Worm (Caenorhabditis elegans): ENCODE results near the gene unc-2.

unc-2 gene

DNA sequence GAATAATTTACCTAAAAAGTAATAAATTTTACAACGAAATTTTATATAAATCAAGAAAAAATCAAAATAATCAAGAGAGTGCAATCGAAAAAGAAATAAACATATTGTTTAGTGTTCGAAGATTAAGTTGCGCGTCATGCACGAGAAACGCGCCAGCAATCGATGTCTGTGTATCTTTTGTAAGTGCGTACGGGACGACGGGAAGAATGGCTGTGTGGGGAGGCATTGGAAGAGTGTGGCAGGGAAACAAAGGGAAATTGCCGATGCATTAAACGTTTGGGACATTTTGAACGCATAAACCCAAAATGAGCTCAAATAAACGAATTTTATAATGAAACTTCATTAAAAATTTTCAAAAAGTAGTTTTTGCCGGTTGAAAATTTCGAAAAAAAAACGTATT is 76.2 kb downstream of the unc-2 start, which contains the start of gene immt-1 (continued):
- TF ChIP-seq nhr-179 (tag; optimal IDR thresholded peaks at IDR 0.05) = no peak
- TF ChIP-seq ceh-79 (tag; optimal IDR thresholded peaks at IDR 0.05) = no peak
- no peak for TF ChIP-seq xnd-1 (tag; optimal IDR thresholded peaks at IDR 0.05)
- TF ChIP-seq hsf-1 (GFP tag; IDR thresholded peaks at IDR 0.05) = no peak
- TF ChIP-seq F55B11.4 (tag; optimal IDR thresholded peaks at IDR 0.05; ENCODE audit: borderline replicate concordance, insufficient read depth) = no peak
- no peak for TF ChIP-seq ets-4 (GFP tag; optimal IDR thresholded peaks at IDR 0.05)
- no peak for TF ChIP-seq akir-1 (GFP tag; optimal IDR thresholded peaks at IDR 0.05)
- TF ChIP-seq rec-8 (tag; optimal IDR thresholded peaks at IDR 0.05) = no peak
- no peak for TF ChIP-seq F22D6.2 (tag; optimal IDR thresholded peaks at IDR 0.05)
- TF ChIP-seq madf-8 (GFP tag; conservative IDR thresholded peaks at IDR 0.05) = no peak
- TF ChIP-seq nhr-120 (GFP tag; IDR thresholded peaks at IDR 0.05) = no peak
- no peak for TF ChIP-seq mxl-1 (tag; optimal IDR thresholded peaks at IDR 0.05)
- no peak for TF ChIP-seq sptf-2 (GFP tag; optimal IDR thresholded peaks at IDR 0.05)
- no peak for TF ChIP-seq lsy-27 (tag; optimal IDR thresholded peaks at IDR 0.05; ENCODE audit: borderline replicate concordance, insufficient read depth)
- no peak for TF ChIP-seq F10E7.11 (tag; optimal IDR thresholded peaks at IDR 0.05)
- TF ChIP-seq madf-10 (tag; optimal IDR thresholded peaks at IDR 0.05) = peak; percentile 13
- TF ChIP-seq dox-1 (GFP tag; IDR thresholded peaks at IDR 0.05) = peak; percentile 84
- TF ChIP-seq F52B5.7 (tag; optimal IDR thresholded peaks at IDR 0.05) = no peak
- TF ChIP-seq athp-1 (tag; optimal IDR thresholded peaks at IDR 0.05) = no peak
- no peak for TF ChIP-seq Y79H2A.3 (GFP tag; conservative IDR thresholded peaks at IDR 0.05)
- no peak for TF ChIP-seq mcd-1 (GFP tag; IDR thresholded peaks at IDR 0.05)
- no peak for TF ChIP-seq nfya-1 (tag; optimal IDR thresholded peaks at IDR 0.05; ENCODE audit: borderline replicate concordance, insufficient read depth)
- no peak for TF ChIP-seq T26A5.8 (tag; optimal IDR thresholded peaks at IDR 0.05)
- peak; percentile 62 for TF ChIP-seq K12H6.12 (tag; optimal IDR thresholded peaks at IDR 0.05)
- peak; percentile 40; the same call in 1 of the 2 replicates for TF ChIP-seq rcor-1 (GFP tag; IDR thresholded peaks at IDR 0.05)
- 0 out of 2 replicates have a peak, but pooled peaks have one; percentile 17 for TF ChIP-seq pbrm-1 (GFP tag; IDR thresholded peaks at IDR 0.05)
- TF ChIP-seq egl-18 (GFP tag; IDR thresholded peaks at IDR 0.05) = 0 out of 2 replicates have a peak, but pooled peaks have one; percentile 43
- no peak for TF ChIP-seq ceh-100 (GFP tag; IDR thresholded peaks at IDR 0.05)
- no peak for TF ChIP-seq zim-3 (tag; optimal IDR thresholded peaks at IDR 0.05)
- TF ChIP-seq Y53F4B.3 (GFP tag; IDR thresholded peaks at IDR 0.05) = no peak
- TF ChIP-seq let-607 (tag; optimal IDR thresholded peaks at IDR 0.05) = peak in 1 of 2 experiments; percentile 31

DNA sequence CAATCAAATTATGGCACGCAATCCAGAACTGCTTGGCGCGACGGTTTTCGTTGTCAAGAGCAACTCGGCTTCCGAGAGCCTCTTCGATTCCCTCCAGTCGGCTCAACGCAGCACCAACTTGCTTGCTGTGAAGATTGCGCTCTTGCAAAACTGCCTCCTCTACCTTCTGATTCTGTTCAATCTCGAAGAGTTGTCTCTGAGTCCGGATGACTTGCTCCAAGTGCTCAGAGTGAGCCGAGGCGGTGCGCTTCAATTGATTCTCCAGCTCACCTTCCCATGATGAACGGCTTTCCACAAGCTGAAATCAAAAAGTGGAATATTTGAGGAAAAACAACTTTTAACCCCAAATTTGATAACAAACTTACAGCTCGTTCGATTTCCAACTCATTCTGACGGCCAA is 78.9 kb downstream of the unc-2 start:
- peak; percentile 48 for TF ChIP-seq zfh-2 (GFP tag; conservative IDR thresholded peaks at IDR 0.05)
- TF ChIP-seq ztf-28 (GFP tag; IDR thresholded peaks at IDR 0.05) = no peak
- no peak for TF ChIP-seq madf-3 (GFP tag; IDR thresholded peaks at IDR 0.05)

DNA sequence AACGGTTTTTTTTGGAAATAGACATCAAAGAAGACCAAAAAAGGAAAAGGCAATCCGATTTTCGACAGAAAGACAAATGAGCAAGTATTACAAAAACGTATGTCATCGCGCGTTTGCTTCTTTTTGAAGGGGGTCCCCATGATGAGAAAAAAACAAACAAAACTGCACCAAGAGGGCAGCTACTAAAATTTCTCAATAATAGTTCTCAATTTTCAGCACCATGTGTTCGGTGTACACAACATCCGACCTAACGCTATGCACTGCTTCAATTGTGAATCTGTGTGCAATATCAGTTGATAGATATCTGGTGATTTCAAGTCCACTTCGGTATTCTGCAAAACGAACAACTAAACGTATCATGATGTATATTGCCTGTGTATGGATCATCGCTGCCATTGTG is 88.8 kb downstream of the unc-2 start:
- TF ChIP-seq lsl-1 (GFP tag; optimal IDR thresholded peaks at IDR 0.05) (no peak), Y67H2A.10 (GFP tag; conservative IDR thresholded peaks at IDR 0.05) (no peak), F52B5.7 (tag; optimal IDR thresholded peaks at IDR 0.05) (no peak), unc-62 (GFP tag; optimal IDR thresholded peaks at IDR 0.05) (no peak), egl-18 (GFP tag; IDR thresholded peaks at IDR 0.05) (no peak), gei-17 (GFP tag; optimal IDR thresholded peaks at IDR 0.05) (no peak), nfyb-1 (GFP tag; IDR thresholded peaks at IDR 0.05) (no peak), snpc-1.3 (tag; optimal IDR thresholded peaks at IDR 0.05; ENCODE audit: insufficient read depth) (no peak), lin-54 (GFP tag; optimal IDR thresholded peaks at IDR 0.05) (no peak), ceh-58 (GFP tag; IDR thresholded peaks at IDR 0.05) (no peak), C17E4.6 (GFP tag; IDR thresholded peaks at IDR 0.05) (no peak), T07F8.4 (tag; optimal IDR thresholded peaks at IDR 0.05) (no peak), nfya-1 (tag; optimal IDR thresholded peaks at IDR 0.05; ENCODE audit: borderline replicate concordance, insufficient read depth) (no peak), him-1 (tag; optimal IDR thresholded peaks at IDR 0.05) (no peak), egrh-3 (GFP tag; IDR thresholded peaks at IDR 0.05) (no peak), ztf-22 (GFP tag; optimal IDR thresholded peaks at IDR 0.05) (no peak), madf-8 (GFP tag; conservative IDR thresholded peaks at IDR 0.05) (no peak), nhr-120 (GFP tag; IDR thresholded peaks at IDR 0.05) (no peak)
